Fruit fly (Drosophila melanogaster): ENCODE results near the gene CG14990.

- TF ChIP-seq CG1620 (GFP tag; optimal IDR thresholded peaks at IDR 0.05) (no peak), CG11617 (GFP tag; optimal IDR thresholded peaks at IDR 0.05) (no peak), bab1 (GFP tag; optimal IDR thresholded peaks at IDR 0.05) (no peak), Clk (GFP tag; optimal IDR thresholded peaks at IDR 0.05) (no peak), tj (GFP tag; optimal IDR thresholded peaks at IDR 0.05) (no peak), toe (GFP tag; optimal IDR thresholded peaks at IDR 0.05) (no peak), CG14711 (tag; optimal IDR thresholded peaks at IDR 0.05) (no peak), CG7045 (GFP tag; optimal IDR thresholded peaks at IDR 0.05) (no peak), CG33017 (tag; optimal IDR thresholded peaks at IDR 0.05) (no peak), Mnt (GFP tag; optimal IDR thresholded peaks at IDR 0.05) (no peak), kay (GFP tag; ENCODE audit: borderline replicate concordance) (no peak), CG7101 (tag; optimal IDR thresholded peaks at IDR 0.05) (no peak), cic (GFP tag; optimal IDR thresholded peaks at IDR 0.05) (no peak)
Measured at dm6 chr3L:4073755-4074154, 19.3 kb upstream of the CG14990 start, which contains the start of gene Faa.

Data from whole organism, adult.